Worm (Caenorhabditis elegans): Measurements from ENCODE around the gene srw-7.

DNA sequence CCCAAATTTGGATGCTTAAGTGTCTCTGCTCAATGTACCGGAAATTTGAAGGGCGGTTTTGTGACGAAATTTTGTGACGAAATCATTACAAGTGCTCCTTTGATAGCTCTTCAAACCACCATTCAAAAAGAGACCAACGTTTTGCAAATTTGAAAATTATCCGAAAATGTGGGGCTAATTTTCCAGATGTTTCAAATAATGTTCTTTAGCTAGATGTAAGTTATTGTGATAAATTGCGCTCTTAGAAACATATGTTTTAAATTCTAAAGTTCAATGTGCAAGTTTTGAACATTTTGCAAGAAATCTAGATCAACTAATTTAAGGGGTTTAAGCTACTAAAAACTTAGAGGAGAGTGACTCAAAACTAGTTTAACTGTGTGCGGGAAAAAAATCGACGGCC, 14.8 kb downstream of the srw-7 start:
- no peak for TF ChIP-seq ztf-29 (GFP tag; IDR thresholded peaks at IDR 0.05)
- no peak for TF ChIP-seq T22C8.4 (GFP tag; IDR thresholded peaks at IDR 0.05)
- no peak for TF ChIP-seq flt-1 (GFP tag; IDR thresholded peaks at IDR 0.05)
- TF ChIP-seq ztf-23 (GFP tag; IDR thresholded peaks at IDR 0.05): no peak
- TF ChIP-seq cog-1 (tag; optimal IDR thresholded peaks at IDR 0.05): no peak
- no peak for TF ChIP-seq med-1 (GFP tag; optimal IDR thresholded peaks at IDR 0.05; ENCODE audit: insufficient read depth)
- no peak for TF ChIP-seq klf-2 (GFP tag; conservative IDR thresholded peaks at IDR 0.05)
- no peak for TF ChIP-seq ref-1 (GFP tag; conservative IDR thresholded peaks at IDR 0.05)

Data from whole organism, midembryonic.